Worm (Caenorhabditis elegans) whole organism, L1 larva: ENCODE data around the gene vps-36.

ENCODE experiments used
- C04F5.9 ChIP-seq: sonication (generic microtip); optimal IDR thresholded peaks from 2 replicates; lab custom pipeline; 2016; ENCODE audit warnings: missing genetic modification characterization, missing compliant biosample characterization
- C16A3.4 ChIP-seq: fragments of 150-350 bp; optimal IDR thresholded peaks from 2 replicates; lab custom pipeline; 2014; ENCODE audit warnings: missing biosample characterization, missing genetic modification characterization
- C34B4.2 ChIP-seq: sonication (generic microtip); optimal IDR thresholded peaks from 2 replicates; lab custom pipeline; 2017; ENCODE audit warnings: mild to moderate bottlenecking, missing genetic modification characterization, missing compliant biosample characterization
- aha-1 ChIP-seq: fragments of 150-350 bp; optimal IDR thresholded peaks from 2 replicates; lab custom pipeline; 2014; ENCODE audit warnings: missing biosample characterization, missing genetic modification characterization
- alr-1 ChIP-seq: fragments of 200-800 bp; sonication (Bioruptor generic); optimal IDR thresholded peaks from 2 replicates; lab custom pipeline; 2018; ENCODE audit warnings: borderline replicate concordance, mild to moderate bottlenecking, missing genetic modification characterization, missing compliant biosample characterization
- aly-2 ChIP-seq: fragments of 150-350 bp; optimal IDR thresholded peaks from 2 replicates; lab custom pipeline; 2014; ENCODE audit warnings: missing biosample characterization, missing genetic modification characterization
- ceh-82 ChIP-seq, 3 experiments: fragments of 150-350 bp in 1 of 3; sonication (generic microtip) in 2 of 3; optimal IDR thresholded peaks; 2 replicates each; lab custom pipeline; 2014 to 2017; ENCODE audit warnings: missing biosample characterization in 3 of 3, missing genetic modification characterization in 3 of 3
- ceh-88 ChIP-seq: fragments of 200-800 bp; sonication (Bioruptor generic); IDR thresholded peaks from 2 replicates; pipeline ENCODE4 v1.3.6; 2022; ENCODE audit warnings: missing genetic modification characterization, missing compliant biosample characterization
- ceh-90 ChIP-seq: sonication (generic microtip); optimal IDR thresholded peaks from 2 replicates; lab custom pipeline; 2016; ENCODE audit warnings: missing genetic modification characterization, missing compliant biosample characterization
- dpl-1 ChIP-seq, 3 experiments: fragments of 150-350 bp in 2 of 3; sonication (generic microtip) in 1 of 3; optimal IDR thresholded peaks; 2 replicates each; lab custom pipeline; 2014 to 2017; ENCODE audit warnings: missing biosample characterization in 3 of 3, missing genetic modification characterization in 3 of 3, missing genetic modification reagents in 3 of 3
- egl-13 ChIP-seq: sonication (generic microtip); optimal IDR thresholded peaks from 2 replicates; lab custom pipeline; 2016; ENCODE audit warnings: missing genotype, missing genetic modification reagents, missing genetic modification characterization, missing compliant biosample characterization
- egl-27 ChIP-seq, 2 experiments: fragments of 150-350 bp in 1 of 2; sonication (generic microtip); optimal IDR thresholded peaks; 3 replicates each; lab custom pipeline; 2017 to 2018; ENCODE audit warnings: missing biosample characterization in 2 of 2, missing genetic modification characterization in 2 of 2, missing genetic modification reagents in 2 of 2
- elt-3 ChIP-seq, 6 experiments: fragments of 150-350 bp in 1 of 6; sonication (generic microtip); optimal IDR thresholded peaks; 2 replicates each; lab custom pipeline; 2017 to 2018; ENCODE audit warnings: missing biosample characterization in 6 of 6, missing genetic modification characterization in 6 of 6, inconsistent platforms in 1 of 6
- ets-5 ChIP-seq: fragments of 200-800 bp; sonication (Bioruptor generic); IDR thresholded peaks from 2 replicates; pipeline ENCODE4 v1.3.6; 2022; ENCODE audit warnings: missing genetic modification characterization, missing compliant biosample characterization
- fkh-10 ChIP-seq: sonication (generic microtip); optimal IDR thresholded peaks from 2 replicates; lab custom pipeline; 2017; ENCODE audit warnings: missing biosample characterization, missing genetic modification reagents, missing genetic modification characterization
- fkh-8 ChIP-seq: sonication (generic microtip); optimal IDR thresholded peaks from 2 replicates; lab custom pipeline; 2016; ENCODE audit warnings: mild to moderate bottlenecking, missing genetic modification characterization, missing compliant biosample characterization
- fos-1 ChIP-seq: fragments of 150-350 bp; optimal IDR thresholded peaks from 2 replicates; lab custom pipeline; 2014; ENCODE audit warnings: missing biosample characterization, missing genetic modification characterization
- hlh-17 ChIP-seq: fragments of 200-800 bp; sonication (Bioruptor generic); optimal IDR thresholded peaks from 2 replicates; lab custom pipeline; 2018; ENCODE audit warnings: missing genetic modification characterization, mild to moderate bottlenecking, missing compliant biosample characterization, moderate library complexity, borderline replicate concordance
- hpl-2 ChIP-seq: fragments of 150-350 bp; optimal IDR thresholded peaks from 2 replicates; lab custom pipeline; 2014; ENCODE audit warnings: missing biosample characterization, missing genetic modification reagents, missing genetic modification characterization
- irx-1 ChIP-seq: sonication (generic microtip); optimal IDR thresholded peaks from 2 replicates; lab custom pipeline; 2016; ENCODE audit warnings: missing genetic modification characterization, missing compliant biosample characterization
- isw-1 ChIP-seq: fragments of 200-800 bp; sonication (Bioruptor generic); IDR thresholded peaks from 2 replicates; pipeline ENCODE4 v1.3.6; 2022; ENCODE audit warnings: missing genetic modification characterization, missing compliant biosample characterization
- lin-14 ChIP-seq: fragments of 200-800 bp; sonication (Bioruptor generic); optimal IDR thresholded peaks from 2 replicates; lab custom pipeline; 2018; ENCODE audit warnings: mild to moderate bottlenecking, missing genetic modification characterization, moderate library complexity, missing compliant biosample characterization
- lin-15B ChIP-seq: fragments of 150-350 bp; sonication (generic microtip); optimal IDR thresholded peaks from 3 replicates; lab custom pipeline; 2014; ENCODE audit warnings: missing biosample characterization, missing genetic modification characterization
- lin-35 ChIP-seq, 2 experiments: fragments of 150-350 bp; optimal IDR thresholded peaks; 2 replicates each; lab custom pipeline; 2014; ENCODE audit warnings: missing biosample characterization in 2 of 2, missing genetic modification characterization in 2 of 2, missing genetic modification reagents in 2 of 2
- mef-2 ChIP-seq: fragments of 150-350 bp; optimal IDR thresholded peaks from 2 replicates; lab custom pipeline; 2014; ENCODE audit warnings: missing biosample characterization, missing genetic modification characterization
- mep-1 ChIP-seq: fragments of 150-350 bp; optimal IDR thresholded peaks from 2 replicates; lab custom pipeline; 2014; ENCODE audit warnings: missing biosample characterization, missing genetic modification characterization
- nhr-19 ChIP-seq: fragments of 200-800 bp; sonication (Bioruptor generic); conservative IDR thresholded peaks from 2 replicates; pipeline ENCODE4 v1.3.6; 2022; ENCODE audit warnings: missing genetic modification characterization, missing compliant biosample characterization
- nhr-20 ChIP-seq: sonication (generic microtip); optimal IDR thresholded peaks from 2 replicates; lab custom pipeline; 2016; ENCODE audit warnings: mild to moderate bottlenecking, missing genetic modification characterization, missing compliant biosample characterization
- nhr-237 ChIP-seq: fragments of 150-350 bp; optimal IDR thresholded peaks from 2 replicates; lab custom pipeline; 2014; ENCODE audit warnings: missing biosample characterization, missing genetic modification characterization
- nhr-28 ChIP-seq: fragments of 150-350 bp; optimal IDR thresholded peaks from 2 replicates; lab custom pipeline; 2014; ENCODE audit warnings: missing biosample characterization, missing genetic modification characterization
- nhr-71 ChIP-seq: sonication (generic microtip); optimal IDR thresholded peaks from 2 replicates; lab custom pipeline; 2016; ENCODE audit warnings: mild to moderate bottlenecking, missing genetic modification characterization, moderate library complexity, missing compliant biosample characterization
- nhr-77 ChIP-seq: fragments of 150-350 bp; optimal IDR thresholded peaks from 2 replicates; lab custom pipeline; 2014; ENCODE audit warnings: missing biosample characterization, missing genetic modification characterization
- nhr-84 ChIP-seq: sonication (generic microtip); optimal IDR thresholded peaks from 2 replicates; lab custom pipeline; 2017; ENCODE audit warnings: missing biosample characterization, missing genetic modification characterization
- nhr-85 ChIP-seq: sonication (generic microtip); peaks from one replicate; lab custom pipeline; 2016; ENCODE audit warnings: missing genetic modification characterization, inconsistent platforms, missing compliant biosample characterization
- nhr-90 ChIP-seq: sonication (generic microtip); optimal IDR thresholded peaks from 2 replicates; lab custom pipeline; 2016; ENCODE audit warnings: mild to moderate bottlenecking, missing genetic modification characterization, missing compliant biosample characterization; ENCODE audit not compliant: poor library complexity
- pag-3 ChIP-seq: sonication (generic microtip); optimal IDR thresholded peaks from 2 replicates; lab custom pipeline; 2017; ENCODE audit warnings: missing genetic modification characterization, mild to moderate bottlenecking, missing compliant biosample characterization, antibody characterized with exemption, borderline replicate concordance; ENCODE audit not compliant: insufficient read depth
- pax-3 ChIP-seq: fragments of 200-800 bp; sonication (Bioruptor generic); optimal IDR thresholded peaks from 2 replicates; lab custom pipeline; 2018; ENCODE audit warnings: mild to moderate bottlenecking, missing genetic modification characterization, moderate library complexity, missing compliant biosample characterization
- rnt-1 ChIP-seq: sonication (generic microtip); optimal IDR thresholded peaks from 2 replicates; lab custom pipeline; 2016; ENCODE audit warnings: mild to moderate bottlenecking, missing genetic modification characterization, moderate library complexity, missing compliant biosample characterization
- skn-1 ChIP-seq: fragments of 150-350 bp; optimal IDR thresholded peaks from 2 replicates; lab custom pipeline; 2014; ENCODE audit warnings: missing biosample characterization, missing genetic modification characterization
- sup-37 ChIP-seq: fragments of 200-800 bp; sonication (Bioruptor generic); optimal IDR thresholded peaks from 2 replicates; lab custom pipeline; 2018; ENCODE audit warnings: mild to moderate bottlenecking, missing genetic modification characterization, missing compliant biosample characterization
- swsn-7 ChIP-seq: sonication (generic microtip); optimal IDR thresholded peaks from 2 replicates; lab custom pipeline; 2016; ENCODE audit warnings: missing genetic modification characterization, missing compliant biosample characterization
- tbx-2 ChIP-seq: sonication (generic microtip); optimal IDR thresholded peaks from 2 replicates; lab custom pipeline; 2016; ENCODE audit warnings: missing genetic modification characterization, missing compliant biosample characterization
- unc-86 ChIP-seq: sonication (generic microtip); optimal IDR thresholded peaks from 2 replicates; lab custom pipeline; 2016; ENCODE audit warnings: missing genetic modification characterization, missing compliant biosample characterization
- unc-98 ChIP-seq: fragments of 200-800 bp; sonication (Bioruptor generic); IDR thresholded peaks from 2 replicates; pipeline ENCODE4 v1.3.6; 2022; ENCODE audit warnings: missing genetic modification characterization, missing compliant biosample characterization
- xbp-1 ChIP-seq: sonication (generic microtip); optimal IDR thresholded peaks from 2 replicates; lab custom pipeline; 2016; ENCODE audit warnings: missing genetic modification characterization, missing compliant biosample characterization
- ztf-11 ChIP-seq, 2 experiments: sonication (generic microtip); optimal IDR thresholded peaks; 2 replicates each; lab custom pipeline; 2016 to 2017; ENCODE audit warnings: missing genetic modification characterization in 2 of 2, missing biosample characterization in 1 of 2, missing compliant biosample characterization in 1 of 2
- ztf-4 ChIP-seq: fragments of 150-350 bp; optimal IDR thresholded peaks from 2 replicates; lab custom pipeline; 2014; ENCODE audit warnings: missing biosample characterization, missing genetic modification characterization

The vps-36 gene

ce11 chrV:10953471-10954155 lies 6.9 kb downstream of the vps-36 start (continued):
- TF ChIP-seq ceh-90 (tag; lab: Kevin White, UChicago) (no peak), egl-27 (tag; optimal IDR thresholded peaks at IDR 0.05; lab: Kevin White, UChicago) (no peak), sup-37 (no peak), tbx-2 (tag; lab: Kevin White, UChicago) (no peak), fos-1 (tag; lab: Kevin White, UChicago) (no peak), ets-5 (GFP tag; lab: Robert Waterston, UW) (no peak)

- TF ChIP-seq nhr-71 (peak; percentile 99), mep-1 (tag; lab: Kevin White, UChicago) (peak; percentile 75), irx-1 (tag; lab: Kevin White, UChicago) (peak; percentile 72), nhr-84 (tag; lab: Kevin White, UChicago) (no peak), nhr-85 (peak; percentile 98), fkh-8 (tag; lab: Kevin White, UChicago) (peak; percentile 71), aly-2 (tag; lab: Kevin White, UChicago) (no peak), alr-1 (tag; lab: Kevin White, UChicago) (no peak), elt-3 (tag; optimal IDR thresholded peaks at IDR 0.05; lab: Kevin White, UChicago) (peak in 2 of 6 experiments; percentile 39 to 84), nhr-77 (tag; lab: Kevin White, UChicago) (peak; percentile 2), dpl-1 (GFP tag; optimal IDR thresholded peaks at IDR 0.05; lab: Kevin White, UChicago) (peak; percentile 48 to 63 (median 55)), pax-3 (tag; lab: Kevin White, UChicago) (no peak), lin-15B (tag; lab: Kevin White, UChicago) (no peak), pag-3 (tag; lab: Kevin White, UChicago) (peak; percentile 70), xbp-1 (tag; lab: Kevin White, UChicago) (peak; percentile 74), mef-2 (tag; lab: Kevin White, UChicago) (peak; percentile 62), hlh-17 (no peak), lin-14 (GFP tag; lab: Kevin White, UChicago) (peak; percentile 96), C04F5.9 (tag; lab: Kevin White, UChicago) (peak; percentile 25), isw-1 (GFP tag; lab: Robert Waterston, UW) (peak; percentile 12; the same call in 1 of the 2 replicates), C34B4.2 (no peak), ets-5 (GFP tag; lab: Robert Waterston, UW) (no peak), egl-13 (tag; lab: Kevin White, UChicago) (peak; percentile 61), ztf-11 (tag; optimal IDR thresholded peaks at IDR 0.05; lab: Kevin White, UChicago) (no peak), nhr-90 (tag; lab: Kevin White, UChicago) (peak; percentile 83), C16A3.4 (peak; percentile 66), rnt-1 (tag; lab: Kevin White, UChicago) (peak; percentile 77), fkh-10 (GFP tag; lab: Kevin White, UChicago) (peak; percentile 35), nhr-237 (tag; lab: Kevin White, UChicago) (no peak), ceh-82 (tag; optimal IDR thresholded peaks at IDR 0.05; lab: Kevin White, UChicago) (peak; percentile 27 to 66 (median 35)), ztf-4 (tag; lab: Kevin White, UChicago) (peak; percentile 84), fos-1 (tag; lab: Kevin White, UChicago) (peak; percentile 47), lin-35 (GFP tag; optimal IDR thresholded peaks at IDR 0.05; lab: Kevin White, UChicago) (peak; percentile 69 to 78), unc-98 (peak; percentile 57; the same call in 1 of the 2 replicates), nhr-19 (GFP tag; lab: Robert Waterston, UW) (peak; percentile 96), skn-1 (peak; percentile 35), aha-1 (tag; lab: Kevin White, UChicago) (no peak), unc-86 (tag; lab: Kevin White, UChicago) (peak; percentile 56), swsn-7 (tag; lab: Kevin White, UChicago) (peak; percentile 77), ceh-88 (GFP tag; lab: Robert Waterston, UW) (0 out of 2 replicates have a peak, but pooled peaks have one; percentile 17), nhr-28 (tag; lab: Kevin White, UChicago) (no peak), hpl-2 (no peak), nhr-20 (peak; percentile 97)
These were observed 8.7 kb downstream of the vps-36 start, which contains the start of gene F17C11.4 for ce11 chrV:10951655-10952278. Gene F17C11.4 (plus strand): TSS chrV:10951860.
